Worm (Caenorhabditis elegans) whole organism, L4 larva: ENCODE measurements around the gene saeg-1.

Experiments used
- aly-2 ChIP-seq: sonication (generic microtip); optimal IDR thresholded peaks from 2 replicates; lab custom pipeline; 2018; ENCODE audit warnings: missing biosample characterization, missing genetic modification characterization
- ama-1 ChIP-seq: fragments of 150-350 bp; optimal IDR thresholded peaks from 2 replicates; lab custom pipeline; 2014; ENCODE audit warnings: inconsistent platforms, mixed read lengths
- ceh-82 ChIP-seq: sonication (generic microtip); optimal IDR thresholded peaks from 2 replicates; lab custom pipeline; 2017; ENCODE audit warnings: missing biosample characterization, missing genetic modification characterization
- ces-1 ChIP-seq: fragments of 150-350 bp; sonication (generic microtip); optimal IDR thresholded peaks from 4 replicates; lab custom pipeline; 2014; ENCODE audit warnings: missing biosample characterization, missing genetic modification reagents, missing genetic modification characterization
- daf-8 ChIP-seq: fragments of 200-800 bp; sonication (Bioruptor generic); IDR thresholded peaks from 2 replicates; pipeline ENCODE4 v1.3.6; 2022; ENCODE audit warnings: missing genetic modification characterization, missing compliant biosample characterization
- dve-1 ChIP-seq: sonication (generic microtip); optimal IDR thresholded peaks from 2 replicates; lab custom pipeline; 2017; ENCODE audit warnings: antibody characterized with exemption, mild to moderate bottlenecking, missing genetic modification characterization, missing compliant biosample characterization; ENCODE audit not compliant: insufficient read depth
- fkh-10 ChIP-seq: fragments of 150-350 bp; optimal IDR thresholded peaks from 2 replicates; lab custom pipeline; 2014; ENCODE audit warnings: missing biosample characterization, missing genetic modification reagents, missing genetic modification characterization
- mep-1 ChIP-seq: fragments of 150-350 bp; sonication (generic microtip); optimal IDR thresholded peaks from 3 replicates; lab custom pipeline; 2014; ENCODE audit warnings: missing biosample characterization, missing genetic modification characterization
- nhr-237 ChIP-seq: sonication (generic microtip); optimal IDR thresholded peaks from 2 replicates; lab custom pipeline; 2017; ENCODE audit warnings: missing biosample characterization, missing genetic modification characterization
- nhr-28 ChIP-seq: fragments of 150-350 bp; optimal IDR thresholded peaks from 2 replicates; lab custom pipeline; 2014; ENCODE audit warnings: missing biosample characterization, missing genetic modification characterization
- nhr-41 ChIP-seq: fragments of 200-800 bp; sonication (Bioruptor generic); IDR thresholded peaks from 2 replicates; pipeline ENCODE4 v1.3.6; 2022; ENCODE audit warnings: missing genetic modification reagents, missing genetic modification characterization, missing compliant biosample characterization
- set-16 ChIP-seq: fragments of 200-800 bp; sonication (Bioruptor generic); IDR thresholded peaks from 2 replicates; pipeline ENCODE4 v1.3.6; 2022; ENCODE audit warnings: missing genetic modification reagents, missing genetic modification characterization, missing compliant biosample characterization
- unc-39 ChIP-seq: sonication (generic microtip); optimal IDR thresholded peaks from 2 replicates; lab custom pipeline; 2017; ENCODE audit warnings: missing biosample characterization, missing genetic modification characterization
- ztf-7 ChIP-seq: fragments of 150-350 bp; optimal IDR thresholded peaks from 2 replicates; lab custom pipeline; 2014; ENCODE audit warnings: missing biosample characterization, missing genetic modification characterization

- TF ChIP-seq unc-39 (tag; lab: Kevin White, UChicago) (no peak), mep-1 (tag; lab: Kevin White, UChicago) (no peak), dve-1 (no peak), nhr-237 (tag; lab: Kevin White, UChicago) (no peak), daf-8 (GFP tag; lab: Robert Waterston, UW) (no peak), ama-1 (lab: Kevin White, UChicago) (no peak), ceh-82 (tag; lab: Kevin White, UChicago) (no peak), set-16 (GFP tag; lab: Robert Waterston, UW) (no peak), ztf-7 (tag; lab: Kevin White, UChicago) (no peak), fkh-10 (GFP tag; lab: Kevin White, UChicago) (no peak), aly-2 (no peak), nhr-41 (GFP tag; lab: Robert Waterston, UW) (no peak), nhr-28 (tag; lab: Kevin White, UChicago) (no peak), ces-1 (GFP tag; lab: Kevin White, UChicago) (no peak)
Observed at ce11 chrV:10898629-10899028, 33.1 kb upstream of the saeg-1 start.
